Fruit fly (Drosophila melanogaster) whole organism, embryonic: ENCODE results near the gene Nph.

Experiments used
- Ada2b ChIP-seq: fragments of 200-800 bp; sonication (Bioruptor generic); IDR thresholded peaks from 2 replicates; pipeline ENCODE4 v1.3.6; 2022; ENCODE audit warnings: missing biosample characterization, missing genetic modification characterization
- Asciz ChIP-seq: fragments of 200-800 bp; sonication (Bioruptor generic); optimal IDR thresholded peaks from 2 replicates; lab custom pipeline; 2017; ENCODE audit warnings: missing biosample characterization, mild to moderate bottlenecking, missing genetic modification characterization, missing genetic modification reagents
- Blimp-1 ChIP-seq: fragments of 200-800 bp; sonication (Bioruptor generic); optimal IDR thresholded peaks from 3 replicates; lab custom pipeline; 2018; ENCODE audit warnings: missing biosample characterization, missing genetic modification characterization, mild to moderate bottlenecking, moderate library complexity, missing genetic modification reagents
- C15 ChIP-seq: fragments of 200-800 bp; sonication (Bioruptor generic); IDR thresholded peaks from 3 replicates; pipeline ENCODE4 v1.3.6; 2022; ENCODE audit warnings: missing biosample characterization, missing genetic modification characterization
- CG10147 ChIP-seq: fragments of 200-800 bp; sonication (Bioruptor generic); optimal IDR thresholded peaks from 2 replicates; lab custom pipeline; 2019; ENCODE audit warnings: missing biosample characterization, mild to moderate bottlenecking, missing genetic modification characterization, moderate library complexity
- CG1024 ChIP-seq: fragments of 200-800 bp; sonication (Bioruptor generic); IDR thresholded peaks from 2 replicates; pipeline ENCODE4 v1.3.6; 2022; ENCODE audit warnings: missing biosample characterization, missing genetic modification characterization
- CG10274 ChIP-seq: fragments of 200-800 bp; sonication (Bioruptor generic); optimal IDR thresholded peaks from 3 replicates; lab custom pipeline; 2017; ENCODE audit warnings: missing biosample characterization, mild to moderate bottlenecking, missing genetic modification characterization
- CG10565 ChIP-seq: fragments of 200-800 bp; sonication (Bioruptor generic); optimal IDR thresholded peaks from 3 replicates; lab custom pipeline; 2016; ENCODE audit warnings: missing biosample characterization, mild to moderate bottlenecking, missing genetic modification characterization
- CG11247 ChIP-seq: fragments of 200-800 bp; sonication (Bioruptor generic); IDR thresholded peaks from 2 replicates; pipeline ENCODE4 v1.3.6; 2022; ENCODE audit warnings: missing biosample characterization, missing genetic modification characterization
- CG11696 ChIP-seq: fragments of 200-800 bp; sonication (Bioruptor generic); IDR thresholded peaks from 2 replicates; pipeline ENCODE4 v1.3.6; 2022; ENCODE audit warnings: missing biosample characterization, missing genetic modification characterization
- CG11723 ChIP-seq: fragments of 200-800 bp; sonication (Bioruptor generic); optimal IDR thresholded peaks from 2 replicates; lab custom pipeline; 2017; ENCODE audit warnings: missing biosample characterization, mild to moderate bottlenecking, missing genetic modification characterization
- CG13123 ChIP-seq: fragments of 200-800 bp; sonication (Bioruptor generic); optimal IDR thresholded peaks from 2 replicates; lab custom pipeline; 2016; ENCODE audit warnings: missing biosample characterization, missing genetic modification characterization
- CG13424 ChIP-seq: fragments of 200-800 bp; sonication (Bioruptor generic); optimal IDR thresholded peaks from 2 replicates; lab custom pipeline; 2019; ENCODE audit warnings: missing biosample characterization, mild to moderate bottlenecking, missing genetic modification characterization, moderate library complexity
- CG14965 ChIP-seq: fragments of 200-800 bp; sonication (Bioruptor generic); optimal IDR thresholded peaks from 2 replicates; lab custom pipeline; 2016; ENCODE audit warnings: missing biosample characterization, missing genetic modification characterization, borderline replicate concordance
- CG1529 ChIP-seq: fragments of 200-800 bp; sonication (Bioruptor generic); optimal IDR thresholded peaks from 3 replicates; lab custom pipeline; 2018; ENCODE audit warnings: missing biosample characterization, missing genetic modification characterization
- CG17912 ChIP-seq: fragments of 200-800 bp; sonication (Bioruptor generic); optimal IDR thresholded peaks from 2 replicates; lab custom pipeline; 2018; ENCODE audit warnings: missing biosample characterization, mild to moderate bottlenecking, missing genetic modification characterization
- CG18476 ChIP-seq: fragments of 200-800 bp; sonication (Bioruptor generic); optimal IDR thresholded peaks from 2 replicates; lab custom pipeline; 2016; ENCODE audit warnings: missing biosample characterization, mild to moderate bottlenecking, missing genetic modification characterization
- CG4328 ChIP-seq: fragments of 200-800 bp; sonication (Bioruptor generic); optimal IDR thresholded peaks from 3 replicates; lab custom pipeline; 2017; ENCODE audit warnings: missing biosample characterization, missing genetic modification reagents, missing genetic modification characterization
- CG43689 ChIP-seq: fragments of 200-800 bp; sonication (Bioruptor generic); IDR thresholded peaks from 2 replicates; pipeline ENCODE4 v1.3.6; 2022; ENCODE audit warnings: missing biosample characterization, missing genetic modification characterization
- CG4404 ChIP-seq: fragments of 200-800 bp; sonication (Bioruptor generic); IDR thresholded peaks from 2 replicates; pipeline ENCODE4 v1.3.6; 2022; ENCODE audit warnings: missing biosample characterization, missing genetic modification characterization
- CG4820 ChIP-seq: fragments of 200-800 bp; sonication (Bioruptor generic); optimal IDR thresholded peaks from 3 replicates; lab custom pipeline; 2016; ENCODE audit warnings: missing biosample characterization, missing genetic modification characterization
- CG6175 ChIP-seq: fragments of 200-800 bp; sonication (Bioruptor generic); IDR thresholded peaks from 3 replicates; pipeline ENCODE4 v1.3.6; 2022; ENCODE audit warnings: missing biosample characterization, missing genetic modification characterization
- CG9609 ChIP-seq: fragments of 200-800 bp; sonication (Bioruptor generic); optimal IDR thresholded peaks from 3 replicates; lab custom pipeline; 2016; ENCODE audit warnings: missing biosample characterization, missing genetic modification characterization
- CG9797 ChIP-seq: fragments of 200-800 bp; sonication (Bioruptor generic); optimal IDR thresholded peaks from 3 replicates; lab custom pipeline; 2018; ENCODE audit warnings: missing biosample characterization, mild to moderate bottlenecking, missing genetic modification characterization
- CG9932 ChIP-seq: fragments of 200-800 bp; sonication (Bioruptor generic); IDR thresholded peaks from 2 replicates; pipeline ENCODE4 v1.3.6; 2022; ENCODE audit warnings: missing biosample characterization, missing genetic modification characterization
- Dp ChIP-seq: fragments of 200-800 bp; sonication (Bioruptor generic); optimal IDR thresholded peaks from 2 replicates; lab custom pipeline; 2018; ENCODE audit warnings: missing biosample characterization, mild to moderate bottlenecking, missing genetic modification characterization, moderate library complexity
- NK7.1 ChIP-seq: fragments of 200-800 bp; sonication (Bioruptor generic); optimal IDR thresholded peaks from 3 replicates; lab custom pipeline; 2016; ENCODE audit warnings: missing biosample characterization, missing genetic modification characterization
- Optix ChIP-seq: fragments of 200-800 bp; sonication (Bioruptor generic); IDR thresholded peaks from 3 replicates; pipeline ENCODE4 v1.3.6; 2022; ENCODE audit warnings: missing biosample characterization, missing genetic modification characterization
- PHDP ChIP-seq: fragments of 200-800 bp; sonication (Bioruptor generic); optimal IDR thresholded peaks from 3 replicates; lab custom pipeline; 2018; ENCODE audit warnings: missing biosample characterization, mild to moderate bottlenecking, missing genetic modification characterization, moderate library complexity
- Ravus ChIP-seq: fragments of 200-800 bp; sonication (Bioruptor generic); IDR thresholded peaks from 2 replicates; pipeline ENCODE4 v1.3.6; 2022; ENCODE audit warnings: missing biosample characterization, missing genetic modification characterization
- Vsx1 ChIP-seq: fragments of 200-800 bp; sonication (Bioruptor generic); optimal IDR thresholded peaks from 2 replicates; lab custom pipeline; 2017; ENCODE audit warnings: missing biosample characterization, mild to moderate bottlenecking, missing genetic modification characterization, missing genetic modification reagents
- al ChIP-seq: fragments of 200-800 bp; sonication (Bioruptor generic); IDR thresholded peaks from 2 replicates; pipeline ENCODE4 v1.3.6; 2022; ENCODE audit warnings: missing biosample characterization, missing genetic modification characterization
- ara ChIP-seq: fragments of 200-800 bp; sonication (Bioruptor generic); IDR thresholded peaks from 2 replicates; pipeline ENCODE4 v1.3.6; 2022; ENCODE audit warnings: missing biosample characterization, missing genetic modification characterization
- bigmax ChIP-seq: fragments of 200-800 bp; sonication (Bioruptor generic); optimal IDR thresholded peaks from 2 replicates; lab custom pipeline; 2018; ENCODE audit warnings: missing biosample characterization, mild to moderate bottlenecking, missing genetic modification characterization
- cato ChIP-seq: fragments of 200-800 bp; sonication (Bioruptor generic); optimal IDR thresholded peaks from 2 replicates; lab custom pipeline; 2016; ENCODE audit warnings: missing biosample characterization, missing genetic modification characterization, borderline replicate concordance
- chn ChIP-seq: fragments of 200-800 bp; sonication (Bioruptor generic); optimal IDR thresholded peaks from 2 replicates; lab custom pipeline; 2016; ENCODE audit warnings: missing biosample characterization, missing genetic modification characterization
- crp ChIP-seq, 2 experiments: fragments of 200-800 bp; sonication (Bioruptor generic); optimal IDR thresholded peaks; 2 replicates in 1 of 2; 3 replicates in 1 of 2; lab custom pipeline; 2017; ENCODE audit warnings: missing biosample characterization in 2 of 2, missing genetic modification characterization in 2 of 2, mild to moderate bottlenecking in 1 of 2, moderate library complexity in 1 of 2
- lab ChIP-seq: fragments of 200-800 bp; sonication (Bioruptor generic); optimal IDR thresholded peaks from 3 replicates; lab custom pipeline; 2017; ENCODE audit warnings: missing biosample characterization, missing genetic modification characterization, mild to moderate bottlenecking, moderate library complexity, missing genetic modification reagents
- oc ChIP-seq: fragments of 200-800 bp; sonication (Bioruptor generic); optimal IDR thresholded peaks from 2 replicates; lab custom pipeline; 2018; ENCODE audit warnings: missing biosample characterization, mild to moderate bottlenecking, missing genetic modification characterization, moderate library complexity
- pho ChIP-seq: fragments of 200-800 bp; sonication (Bioruptor generic); optimal IDR thresholded peaks from 2 replicates; lab custom pipeline; 2016; ENCODE audit warnings: missing biosample characterization, missing genetic modification characterization
- sisA ChIP-seq: fragments of 200-800 bp; sonication (Bioruptor generic); IDR thresholded peaks from 2 replicates; pipeline ENCODE4 v1.3.6; 2022; ENCODE audit warnings: missing biosample characterization, missing genetic modification characterization
- sob ChIP-seq: fragments of 200-800 bp; sonication (Bioruptor generic); IDR thresholded peaks from 2 replicates; pipeline ENCODE4 v1.3.6; 2022; ENCODE audit warnings: missing biosample characterization, missing genetic modification characterization
- ssp ChIP-seq: fragments of 200-800 bp; sonication (Bioruptor generic); IDR thresholded peaks from 2 replicates; pipeline ENCODE4 v1.3.6; 2022; ENCODE audit warnings: missing biosample characterization, missing genetic modification characterization
- stc ChIP-seq: fragments of 200-800 bp; sonication (Bioruptor generic); IDR thresholded peaks from 2 replicates; pipeline ENCODE4 v1.3.6; 2022; ENCODE audit warnings: missing biosample characterization, missing genetic modification characterization
- tap ChIP-seq: fragments of 200-800 bp; optimal IDR thresholded peaks from 3 replicates; lab custom pipeline; 2019; ENCODE audit warnings: missing biosample characterization, mild to moderate bottlenecking, missing genetic modification characterization, moderate library complexity
- unc-4 ChIP-seq: fragments of 200-800 bp; sonication (Bioruptor generic); IDR thresholded peaks from 2 replicates; pipeline ENCODE4 v1.3.6; 2022; ENCODE audit warnings: missing biosample characterization, missing genetic modification characterization; ENCODE audit not compliant: partially characterized antibody
- z ChIP-seq: fragments of 200-800 bp; sonication (Bioruptor generic); IDR thresholded peaks from 3 replicates; pipeline ENCODE4 v1.3.6; 2022; ENCODE audit warnings: missing biosample characterization, missing genetic modification characterization

Nph gene

dm6 chr3R:30052455-30053046 lies 47.9 kb upstream of the Nph start, which contains the start of gene Jasper (continued):
- TF ChIP-seq CG4404 (GFP tag; lab: Robert Waterston, UW) = no peak
- no peak for TF ChIP-seq C15 (GFP tag; lab: Robert Waterston, UW)
- no peak for TF ChIP-seq cato (GFP tag; lab: Kevin White, UChicago)
- no peak for TF ChIP-seq crp (GFP tag; optimal IDR thresholded peaks at IDR 0.05; lab: Kevin White, UChicago)
- TF ChIP-seq CG9609 (GFP tag; lab: Kevin White, UChicago) = no peak
- no peak for TF ChIP-seq CG11247 (GFP tag; lab: Robert Waterston, UW)
- no peak for TF ChIP-seq CG10565 (GFP tag; lab: Kevin White, UChicago)
- TF ChIP-seq oc (tag; lab: Kevin White, UChicago) = no peak
- no peak for TF ChIP-seq CG10147 (GFP tag; lab: Kevin White, UChicago)
- TF ChIP-seq stc (GFP tag; lab: Robert Waterston, UW) = no peak
- peak; percentile 2 for TF ChIP-seq CG13424 (tag; lab: Kevin White, UChicago)
- no peak for TF ChIP-seq Ravus (GFP tag; lab: Robert Waterston, UW)
- TF ChIP-seq pho = no peak
- no peak for TF ChIP-seq CG10274 (GFP tag; lab: Kevin White, UChicago)
- no peak for TF ChIP-seq CG18476 (GFP tag; lab: Kevin White, UChicago)
- no peak for TF ChIP-seq CG11696 (GFP tag; lab: Robert Waterston, UW)
- no peak for TF ChIP-seq CG43689 (GFP tag; lab: Robert Waterston, UW)
- TF ChIP-seq Dp (GFP tag; lab: Kevin White, UChicago) = peak; percentile 100
- TF ChIP-seq Vsx1 = no peak
- TF ChIP-seq chn (GFP tag; lab: Kevin White, UChicago) = no peak
- TF ChIP-seq CG14965 (GFP tag; lab: Kevin White, UChicago) = no peak
- TF ChIP-seq bigmax (GFP tag; lab: Kevin White, UChicago) = no peak
- no peak for TF ChIP-seq al (GFP tag; lab: Robert Waterston, UW)
- TF ChIP-seq sob = peak; percentile 17; the same call in 1 of the 2 replicates
- no peak for TF ChIP-seq sisA (GFP tag; lab: Robert Waterston, UW)
- TF ChIP-seq CG13123 (GFP tag; lab: Kevin White, UChicago) = no peak
- TF ChIP-seq ssp (GFP tag; lab: Robert Waterston, UW) = no peak
- no peak for TF ChIP-seq CG6175
- TF ChIP-seq Asciz (GFP tag; lab: Kevin White, UChicago) = no peak
- peak; percentile 60 for TF ChIP-seq CG17912 (GFP tag; lab: Kevin White, UChicago)
- TF ChIP-seq ara = no peak
- TF ChIP-seq tap (tag; lab: Kevin White, UChicago) = no peak
- TF ChIP-seq CG1024 = no peak
- peak; percentile 45; the same call in 1 of the 2 replicates for TF ChIP-seq CG9932 (GFP tag; lab: Robert Waterston, UW)
- peak; percentile 4 for TF ChIP-seq lab (GFP tag; lab: Kevin White, UChicago)
- TF ChIP-seq CG1529 (GFP tag; lab: Kevin White, UChicago) = no peak
- no peak for TF ChIP-seq CG4820 (GFP tag; lab: Kevin White, UChicago)
- no peak for TF ChIP-seq Optix (GFP tag; lab: Robert Waterston, UW)
- no peak for TF ChIP-seq Ada2b
- TF ChIP-seq unc-4 (GFP tag; lab: Robert Waterston, UW) = peak; percentile 46; the same call in 1 of the 2 replicates
- TF ChIP-seq CG9797 (GFP tag; lab: Kevin White, UChicago) = peak; percentile 95
- TF ChIP-seq CG4328 = no peak
- TF ChIP-seq PHDP (tag; lab: Kevin White, UChicago) = no peak
- TF ChIP-seq Blimp-1 (GFP tag; lab: Kevin White, UChicago) = no peak
- TF ChIP-seq CG11723 (GFP tag; lab: Kevin White, UChicago) = no peak
- no peak for TF ChIP-seq z (GFP tag; lab: Robert Waterston, UW)
- peak; percentile 24 for TF ChIP-seq NK7.1 (GFP tag; lab: Kevin White, UChicago)
- TF ChIP-seq, all 482 proteins: peak for 121
